Fruit fly (Drosophila melanogaster) whole organism, embryonic: ENCODE results near the gene MRG15.

Source experiments
- CG11696 ChIP-seq: fragments of 200-800 bp; sonication (Bioruptor generic); IDR thresholded peaks from 2 replicates; pipeline ENCODE4 v1.3.6; 2022; ENCODE audit warnings: missing biosample characterization, missing genetic modification characterization
- CG12236 ChIP-seq: fragments of 200-800 bp; sonication (Bioruptor generic); optimal IDR thresholded peaks from 2 replicates; lab custom pipeline; 2016; ENCODE audit warnings: missing biosample characterization, missing genetic modification characterization
- CG13123 ChIP-seq: fragments of 200-800 bp; sonication (Bioruptor generic); optimal IDR thresholded peaks from 2 replicates; lab custom pipeline; 2016; ENCODE audit warnings: missing biosample characterization, missing genetic modification characterization
- CG13287 ChIP-seq: fragments of 200-800 bp; sonication (Bioruptor generic); IDR thresholded peaks from 2 replicates; pipeline ENCODE4 v1.3.6; 2022; ENCODE audit warnings: missing biosample characterization, missing genetic modification characterization; ENCODE audit not compliant: partially characterized antibody
- CG14050 ChIP-seq: fragments of 200-800 bp; sonication (Bioruptor generic); IDR thresholded peaks from 3 replicates; pipeline ENCODE4 v1.3.6; 2022; ENCODE audit warnings: missing biosample characterization, missing genetic modification characterization
- CG16779 ChIP-seq: fragments of 200-800 bp; sonication (Bioruptor generic); IDR thresholded peaks from 2 replicates; pipeline ENCODE4 v1.3.6; 2022; ENCODE audit warnings: missing biosample characterization, missing genetic modification characterization
- CG17328 ChIP-seq: fragments of 200-800 bp; sonication (Bioruptor generic); IDR thresholded peaks from 2 replicates; pipeline ENCODE4 v1.3.6; 2022; ENCODE audit warnings: missing biosample characterization, missing genetic modification characterization
- CG17829 ChIP-seq: fragments of 200-800 bp; optimal IDR thresholded peaks from 2 replicates; lab custom pipeline; 2019; ENCODE audit warnings: missing biosample characterization, mild to moderate bottlenecking, missing genetic modification characterization, moderate library complexity
- CG2129 ChIP-seq: fragments of 200-800 bp; sonication (Bioruptor generic); IDR thresholded peaks from 2 replicates; pipeline ENCODE4 v1.3.6; 2022; ENCODE audit warnings: missing biosample characterization, missing genetic modification characterization; ENCODE audit not compliant: partially characterized antibody
- CG31388 ChIP-seq: fragments of 200-800 bp; sonication (Bioruptor generic); optimal IDR thresholded peaks from 2 replicates; lab custom pipeline; 2016; ENCODE audit warnings: missing biosample characterization, missing genetic modification characterization
- CG5180 ChIP-seq: fragments of 200-800 bp; sonication (Bioruptor generic); optimal IDR thresholded peaks from 3 replicates; lab custom pipeline; 2017; ENCODE audit warnings: missing biosample characterization, missing genetic modification characterization, mild to moderate bottlenecking, moderate library complexity, missing genetic modification reagents
- CG6175 ChIP-seq: fragments of 200-800 bp; sonication (Bioruptor generic); IDR thresholded peaks from 3 replicates; pipeline ENCODE4 v1.3.6; 2022; ENCODE audit warnings: missing biosample characterization, missing genetic modification characterization
- CG6654 ChIP-seq: fragments of 200-800 bp; sonication (Bioruptor generic); optimal IDR thresholded peaks from 2 replicates; lab custom pipeline; 2017; ENCODE audit warnings: missing biosample characterization, mild to moderate bottlenecking, missing genetic modification characterization
- CG6813 ChIP-seq: fragments of 200-800 bp; sonication (Bioruptor generic); optimal IDR thresholded peaks from 2 replicates; lab custom pipeline; 2017; ENCODE audit warnings: missing biosample characterization, missing genetic modification characterization, mild to moderate bottlenecking, moderate library complexity, missing genetic modification reagents
- CG7987 ChIP-seq: fragments of 200-800 bp; sonication (Bioruptor generic); optimal IDR thresholded peaks from 2 replicates; lab custom pipeline; 2018; ENCODE audit warnings: missing biosample characterization, mild to moderate bottlenecking, missing genetic modification characterization, moderate library complexity
- CG9727 ChIP-seq: fragments of 200-800 bp; sonication (Bioruptor generic); optimal IDR thresholded peaks from 3 replicates; lab custom pipeline; 2017; ENCODE audit warnings: missing biosample characterization, mild to moderate bottlenecking, missing genetic modification characterization
- CoRest ChIP-seq: fragments of 200-800 bp; sonication (Bioruptor generic); optimal IDR thresholded peaks from 3 replicates; lab custom pipeline; 2018; ENCODE audit warnings: missing biosample characterization, mild to moderate bottlenecking, missing genetic modification characterization, moderate library complexity
- Dip3 ChIP-seq: fragments of 200-800 bp; sonication (Bioruptor generic); optimal IDR thresholded peaks from 3 replicates; lab custom pipeline; 2016; ENCODE audit warnings: missing biosample characterization, missing genetic modification characterization
- HmgZ ChIP-seq: fragments of 200-800 bp; sonication (Bioruptor generic); optimal IDR thresholded peaks from 2 replicates; lab custom pipeline; 2018; ENCODE audit warnings: missing biosample characterization, mild to moderate bottlenecking, missing genetic modification characterization
- Hr51 ChIP-seq, 2 experiments: fragments of 200-800 bp; sonication (Bioruptor generic); optimal IDR thresholded peaks; 2 replicates in 1 of 2; 3 replicates in 1 of 2; lab custom pipeline; 2016 to 2018; ENCODE audit warnings: missing biosample characterization in 2 of 2, missing genetic modification characterization in 2 of 2, mild to moderate bottlenecking in 1 of 2, moderate library complexity in 1 of 2
- Max ChIP-seq: fragments of 200-800 bp; sonication (Bioruptor generic); optimal IDR thresholded peaks from 2 replicates; lab custom pipeline; 2016; ENCODE audit warnings: missing biosample characterization, mild to moderate bottlenecking, missing genetic modification characterization
- Nf-YC ChIP-seq: fragments of 200-800 bp; optimal IDR thresholded peaks from 3 replicates; lab custom pipeline; 2019; ENCODE audit warnings: missing biosample characterization, mild to moderate bottlenecking, missing genetic modification characterization, moderate library complexity
- NfI ChIP-seq: fragments of 200-800 bp; sonication (Bioruptor generic); optimal IDR thresholded peaks from 3 replicates; lab custom pipeline; 2018; ENCODE audit warnings: missing biosample characterization, mild to moderate bottlenecking, missing genetic modification characterization, moderate library complexity
- Sox102F ChIP-seq: fragments of 200-800 bp; sonication (Bioruptor generic); optimal IDR thresholded peaks from 2 replicates; lab custom pipeline; 2018; ENCODE audit warnings: missing biosample characterization, mild to moderate bottlenecking, missing genetic modification characterization, moderate library complexity
- Sry-β ChIP-seq: fragments of 200-800 bp; sonication (Bioruptor generic); optimal IDR thresholded peaks from 2 replicates; lab custom pipeline; 2018; ENCODE audit warnings: missing biosample characterization, mild to moderate bottlenecking, missing genetic modification characterization, moderate library complexity
- abd-A ChIP-seq: fragments of 200-800 bp; sonication (Bioruptor generic); optimal IDR thresholded peaks from 3 replicates; lab custom pipeline; 2019; ENCODE audit warnings: missing biosample characterization, mild to moderate bottlenecking, missing genetic modification characterization, moderate library complexity
- amos ChIP-seq: fragments of 200-800 bp; sonication (Bioruptor generic); IDR thresholded peaks from 2 replicates; pipeline ENCODE4 v1.3.6; 2022; ENCODE audit warnings: missing biosample characterization, missing genetic modification characterization; ENCODE audit not compliant: partially characterized antibody
- ap ChIP-seq: fragments of 200-800 bp; sonication (Bioruptor generic); IDR thresholded peaks from 2 replicates; pipeline ENCODE4 v1.3.6; 2022; ENCODE audit warnings: missing biosample characterization, missing genetic modification characterization
- ara ChIP-seq: fragments of 200-800 bp; sonication (Bioruptor generic); IDR thresholded peaks from 2 replicates; pipeline ENCODE4 v1.3.6; 2022; ENCODE audit warnings: missing biosample characterization, missing genetic modification characterization
- bab2 ChIP-seq: fragments of 200-800 bp; sonication (Bioruptor generic); optimal IDR thresholded peaks from 2 replicates; lab custom pipeline; 2016; ENCODE audit warnings: missing biosample characterization, missing genetic modification characterization
- cg ChIP-seq: fragments of 200-800 bp; sonication (Bioruptor generic); optimal IDR thresholded peaks from 3 replicates; lab custom pipeline; 2019; ENCODE audit warnings: missing biosample characterization, mild to moderate bottlenecking, missing genetic modification characterization, moderate library complexity
- chm ChIP-seq: fragments of 200-800 bp; sonication (Bioruptor generic); IDR thresholded peaks from 2 replicates; pipeline ENCODE4 v1.3.6; 2022; ENCODE audit warnings: missing biosample characterization, missing genetic modification characterization
- exex ChIP-seq: fragments of 200-800 bp; sonication (Bioruptor generic); optimal IDR thresholded peaks from 4 replicates; lab custom pipeline; 2018; ENCODE audit warnings: missing biosample characterization, mild to moderate bottlenecking, missing genetic modification characterization, moderate library complexity
- eyg ChIP-seq: fragments of 200-800 bp; sonication (Bioruptor generic); optimal IDR thresholded peaks from 3 replicates; lab custom pipeline; 2016; ENCODE audit warnings: missing biosample characterization, missing genetic modification characterization
- gce ChIP-seq: fragments of 200-800 bp; sonication (Bioruptor generic); IDR thresholded peaks from 3 replicates; pipeline ENCODE4 v1.3.6; 2022; ENCODE audit warnings: missing biosample characterization, missing genetic modification characterization
- gcm ChIP-seq: fragments of 200-800 bp; sonication (Bioruptor generic); optimal IDR thresholded peaks from 2 replicates; lab custom pipeline; 2019; ENCODE audit warnings: missing biosample characterization, mild to moderate bottlenecking, missing genetic modification characterization, moderate library complexity
- gt ChIP-seq: fragments of 200-800 bp; sonication (Bioruptor generic); IDR thresholded peaks from 2 replicates; pipeline ENCODE4 v1.3.6; 2022; ENCODE audit warnings: missing biosample characterization, missing genetic modification characterization
- hbn ChIP-seq: fragments of 200-800 bp; sonication (Bioruptor generic); IDR thresholded peaks from 2 replicates; pipeline ENCODE4 v1.3.6; 2022; ENCODE audit warnings: missing biosample characterization, missing genetic modification characterization; ENCODE audit not compliant: partially characterized antibody
- hkb ChIP-seq, 2 experiments: fragments of 200-800 bp in 1 of 2; fragments of >200 bp in 1 of 2; sonication (Bioruptor generic) in 1 of 2; IDR thresholded peaks in 1 of 2; optimal IDR thresholded peaks in 1 of 2; 2 replicates each; pipeline versions ENCODE4 v1.3.6 to Lab custom; 2017 to 2022; ENCODE audit warnings: missing biosample characterization in 1 of 2, missing genetic modification characterization in 1 of 2
- lbe ChIP-seq: fragments of 200-800 bp; sonication (Bioruptor generic); optimal IDR thresholded peaks from 2 replicates; lab custom pipeline; 2016; ENCODE audit warnings: missing biosample characterization, mild to moderate bottlenecking, missing genetic modification characterization
- lola ChIP-seq, 3 experiments: fragments of >200 bp in 2 of 3; fragments of 200-800 bp in 1 of 3; sonication (Bioruptor generic) in 1 of 3; optimal IDR thresholded peaks; 2 replicates each; lab custom pipeline; 2017 to 2019; ENCODE audit warnings: missing biosample characterization in 3 of 3, missing genetic modification characterization in 3 of 3, mild to moderate bottlenecking in 1 of 3, moderate library complexity in 1 of 3
- mam ChIP-seq: fragments of 200-800 bp; sonication (Bioruptor generic); optimal IDR thresholded peaks from 3 replicates; lab custom pipeline; 2016; ENCODE audit warnings: missing biosample characterization, missing genetic modification characterization
- onecut ChIP-seq: fragments of 200-800 bp; sonication (Bioruptor generic); IDR thresholded peaks from 2 replicates; pipeline ENCODE4 v1.3.6; 2022; ENCODE audit warnings: missing biosample characterization, missing genetic modification characterization
- org-1 ChIP-seq: fragments of 200-800 bp; sonication (Bioruptor generic); optimal IDR thresholded peaks from 2 replicates; lab custom pipeline; 2017; ENCODE audit warnings: missing biosample characterization, missing genetic modification characterization
- pho ChIP-seq: fragments of 200-800 bp; sonication (Bioruptor generic); optimal IDR thresholded peaks from 2 replicates; lab custom pipeline; 2016; ENCODE audit warnings: missing biosample characterization, missing genetic modification characterization
- sob ChIP-seq: fragments of 200-800 bp; sonication (Bioruptor generic); IDR thresholded peaks from 2 replicates; pipeline ENCODE4 v1.3.6; 2022; ENCODE audit warnings: missing biosample characterization, missing genetic modification characterization
- tin ChIP-seq: fragments of 200-800 bp; sonication (Bioruptor generic); optimal IDR thresholded peaks from 3 replicates; lab custom pipeline; 2016; ENCODE audit warnings: missing biosample characterization, missing genetic modification characterization

The MRG15 gene

DNA sequence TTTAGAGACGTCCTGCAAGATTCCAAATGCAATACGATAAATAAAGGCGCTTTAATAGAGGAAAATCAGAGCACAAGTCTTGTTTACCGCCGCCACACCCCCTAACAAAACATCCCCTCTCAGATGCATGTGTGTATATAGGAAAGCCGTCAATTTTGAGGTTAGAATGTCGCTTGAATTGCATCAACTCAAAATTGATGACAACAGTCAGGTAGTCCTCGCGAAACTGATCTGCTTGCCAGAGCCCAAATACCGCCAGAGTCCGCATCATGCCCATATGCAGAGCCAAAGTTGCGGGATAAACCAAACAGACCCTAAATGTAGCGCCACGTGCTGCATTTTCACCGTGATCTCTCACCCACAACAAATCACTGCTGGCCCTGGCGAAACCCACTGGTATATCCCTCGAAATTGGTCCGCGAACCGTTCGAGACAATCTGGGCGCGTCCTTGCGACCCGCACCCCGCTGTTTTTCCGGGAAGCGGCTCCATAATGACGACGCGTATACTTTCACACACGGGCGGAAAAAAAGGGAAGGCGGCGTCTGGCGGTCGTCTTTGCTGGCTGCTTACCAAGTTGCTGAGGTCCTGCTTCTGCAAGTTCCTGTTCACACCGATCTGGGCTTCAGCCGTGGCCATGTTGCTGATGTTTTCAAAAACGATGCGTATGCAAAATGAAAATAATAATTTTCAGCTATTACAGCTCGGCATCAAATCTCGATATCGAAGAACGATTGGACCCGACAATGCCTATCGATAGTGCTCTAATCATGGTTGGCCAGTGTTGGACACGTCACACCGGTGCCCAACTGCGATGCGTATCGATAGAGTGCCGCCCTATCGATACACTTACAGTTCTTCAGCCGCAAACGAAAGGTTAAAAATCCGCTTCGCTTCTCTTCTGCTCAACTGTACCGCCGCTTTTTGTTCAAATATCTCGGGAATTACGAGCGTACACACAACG is 14.9 kb downstream of the MRG15 start, which contains the start of the genes eIF2gamma and Set (continued):
- TF ChIP-seq gt (GFP tag; lab: Robert Waterston, UW) = no peak
- no peak for TF ChIP-seq Sry-β (GFP tag; lab: Kevin White, UChicago)
- no peak for TF ChIP-seq gcm (GFP tag; lab: Kevin White, UChicago)
- TF ChIP-seq tin (GFP tag; lab: Kevin White, UChicago) = peak; percentile 44
- TF ChIP-seq CG9727 (GFP tag; lab: Kevin White, UChicago) = no peak
- TF ChIP-seq HmgZ (tag; lab: Kevin White, UChicago) = peak; percentile 85
- no peak for TF ChIP-seq hkb (optimal IDR thresholded peaks at IDR 0.05; lab: Kevin White, UChicago)
- TF ChIP-seq hkb (GFP tag; IDR thresholded peaks at IDR 0.05; lab: Robert Waterston, UW) = no peak
- TF ChIP-seq amos = peak; percentile 99
- TF ChIP-seq abd-A (tag; lab: Kevin White, UChicago) = no peak
- no peak for TF ChIP-seq CG6813 (GFP tag; lab: Kevin White, UChicago)
- no peak for TF ChIP-seq CoRest (tag; lab: Kevin White, UChicago)
- peak; percentile 19 for TF ChIP-seq eyg (GFP tag; lab: Kevin White, UChicago)
- TF ChIP-seq CG13123 (GFP tag; lab: Kevin White, UChicago) = no peak
- peak; percentile 78 for TF ChIP-seq chm (GFP tag; lab: Robert Waterston, UW)
- peak; percentile 4; the same call in 1 of the 2 replicates for TF ChIP-seq CG17328 (GFP tag; lab: Robert Waterston, UW)
- TF ChIP-seq NfI (GFP tag; lab: Kevin White, UChicago) = no peak
- TF ChIP-seq cg = no peak
- peak; percentile 53; the same call in 1 of the 2 replicates for TF ChIP-seq ara (GFP tag; lab: Robert Waterston, UW)
- peak; percentile 20 for TF ChIP-seq lbe (GFP tag; lab: Kevin White, UChicago)
- peak; percentile 97 for TF ChIP-seq CG13287 (GFP tag; lab: Robert Waterston, UW)
- no peak for TF ChIP-seq CG6654 (GFP tag; lab: Kevin White, UChicago)
- no peak for TF ChIP-seq Sox102F (GFP tag; lab: Kevin White, UChicago)
- no peak for TF ChIP-seq CG5180 (GFP tag; lab: Kevin White, UChicago)
- TF ChIP-seq sob = peak; percentile 82
- no peak for TF ChIP-seq pho (GFP tag; lab: Kevin White, UChicago)
- TF ChIP-seq ap (GFP tag; lab: Robert Waterston, UW) = no peak
- TF ChIP-seq Hr51 (GFP tag; optimal IDR thresholded peaks at IDR 0.05; lab: Kevin White, UChicago) = peak in 1 of 2 experiments; percentile 14
- no peak for TF ChIP-seq CG12236
- TF ChIP-seq Max = peak; percentile 60
- TF ChIP-seq mam = peak; percentile 58
- no peak for TF ChIP-seq CG11696 (GFP tag; lab: Robert Waterston, UW)
- no peak for TF ChIP-seq CG31388
- no peak for TF ChIP-seq gce (GFP tag; lab: Robert Waterston, UW)
- peak; percentile 59 for TF ChIP-seq Dip3 (GFP tag; lab: Kevin White, UChicago)
- no peak for TF ChIP-seq lola (GFP tag; optimal IDR thresholded peaks at IDR 0.05; lab: Kevin White, UChicago)
- no peak for TF ChIP-seq org-1 (GFP tag; lab: Kevin White, UChicago)
- peak; percentile 88 for TF ChIP-seq CG2129 (GFP tag; lab: Robert Waterston, UW)
- no peak for TF ChIP-seq onecut (GFP tag; lab: Robert Waterston, UW)
- TF ChIP-seq CG7987 (GFP tag; lab: Kevin White, UChicago) = peak; percentile 42
- peak; percentile 54 for TF ChIP-seq CG17829 (tag; lab: Kevin White, UChicago)
- no peak for TF ChIP-seq exex (tag; lab: Kevin White, UChicago)
- TF ChIP-seq Nf-YC = no peak
- peak; percentile 26 for TF ChIP-seq bab2
- TF ChIP-seq CG16779 (GFP tag; lab: Robert Waterston, UW) = 0 out of 2 replicates have a peak, but pooled peaks have one; percentile 6
- TF ChIP-seq CG14050 = no peak
- peak; percentile 97 for TF ChIP-seq hbn (GFP tag; lab: Robert Waterston, UW)
- no peak for TF ChIP-seq CG6175 (GFP tag; lab: Robert Waterston, UW)
